Worm (Caenorhabditis elegans) whole organism, late embryonic: ENCODE results near the gene gcc-1.
A peak's percentile ranks its signal among the peaks of the same experiment; 100 is the strongest.

Source experiments
- C08G9.2 ChIP-seq: sonication (generic microtip); optimal IDR thresholded peaks from 2 replicates; lab custom pipeline; 2016; ENCODE audit warnings: mild to moderate bottlenecking, missing genetic modification characterization, moderate library complexity, missing compliant biosample characterization
- K02D7.2 ChIP-seq: sonication (generic microtip); optimal IDR thresholded peaks from 2 replicates; lab custom pipeline; 2017; ENCODE audit warnings: mild to moderate bottlenecking, missing genetic modification characterization, missing compliant biosample characterization
- T23F11.4 ChIP-seq: fragments of 200-800 bp; sonication (Bioruptor generic); optimal IDR thresholded peaks from 2 replicates; lab custom pipeline; 2018; ENCODE audit warnings: mild to moderate bottlenecking, missing genetic modification characterization, missing compliant biosample characterization
- Y22D7AL.16 ChIP-seq: sonication (generic microtip); optimal IDR thresholded peaks from 2 replicates; lab custom pipeline; 2016; ENCODE audit warnings: missing genetic modification characterization, missing compliant biosample characterization
- ahr-1 ChIP-seq: sonication (generic microtip); optimal IDR thresholded peaks from 2 replicates; lab custom pipeline; 2016; ENCODE audit warnings: missing genetic modification characterization, missing compliant biosample characterization
- ama-1 ChIP-seq: fragments of 150-350 bp; optimal IDR thresholded peaks from 2 replicates; lab custom pipeline; 2014
- ceh-18 ChIP-seq: sonication (generic microtip); optimal IDR thresholded peaks from 2 replicates; lab custom pipeline; 2016; ENCODE audit warnings: missing genetic modification characterization, missing compliant biosample characterization
- ceh-19 ChIP-seq: fragments of 200-800 bp; sonication (Bioruptor generic); optimal IDR thresholded peaks from 2 replicates; lab custom pipeline; 2018; ENCODE audit warnings: mild to moderate bottlenecking, missing genetic modification characterization, missing compliant biosample characterization
- ceh-2 ChIP-seq: sonication (generic microtip); optimal IDR thresholded peaks from 2 replicates; lab custom pipeline; 2016; ENCODE audit warnings: missing genotype, missing genetic modification characterization, missing compliant biosample characterization
- ceh-22 ChIP-seq: sonication (generic microtip); optimal IDR thresholded peaks from 2 replicates; lab custom pipeline; 2017; ENCODE audit warnings: missing biosample characterization, missing genetic modification characterization
- ceh-45 ChIP-seq: fragments of 200-800 bp; sonication (Bioruptor generic); IDR thresholded peaks from 2 replicates; pipeline ENCODE4 v1.3.6; 2022; ENCODE audit warnings: missing genetic modification reagents, missing genetic modification characterization, missing compliant biosample characterization
- ceh-6 ChIP-seq: fragments of 200-800 bp; sonication (Bioruptor generic); optimal IDR thresholded peaks from 2 replicates; lab custom pipeline; 2018; ENCODE audit warnings: mild to moderate bottlenecking, missing genetic modification characterization, missing compliant biosample characterization
- ceh-9 ChIP-seq: sonication (generic microtip); optimal IDR thresholded peaks from 2 replicates; lab custom pipeline; 2016; ENCODE audit warnings: mild to moderate bottlenecking, missing genetic modification characterization, inconsistent platforms, missing compliant biosample characterization
- che-1 ChIP-seq: sonication (generic microtip); optimal IDR thresholded peaks from 2 replicates; lab custom pipeline; 2016; ENCODE audit warnings: mild to moderate bottlenecking, missing genetic modification characterization, missing compliant biosample characterization
- dmd-4 ChIP-seq: sonication (generic microtip); optimal IDR thresholded peaks from 2 replicates; lab custom pipeline; 2016; ENCODE audit warnings: borderline replicate concordance, missing genetic modification characterization, missing compliant biosample characterization
- elt-2 ChIP-seq: sonication (generic microtip); optimal IDR thresholded peaks from 2 replicates; lab custom pipeline; 2016; ENCODE audit warnings: missing genetic modification reagents, missing genetic modification characterization, missing compliant biosample characterization
- fkh-6 ChIP-seq: sonication (generic microtip); optimal IDR thresholded peaks from 2 replicates; lab custom pipeline; 2016; ENCODE audit warnings: missing genetic modification characterization, missing compliant biosample characterization
- gmeb-2 ChIP-seq: sonication (generic microtip); optimal IDR thresholded peaks from 2 replicates; lab custom pipeline; 2016; ENCODE audit warnings: missing genetic modification characterization, inconsistent platforms, missing compliant biosample characterization
- hlh-30 ChIP-seq: sonication (generic microtip); optimal IDR thresholded peaks from 2 replicates; lab custom pipeline; 2017; ENCODE audit warnings: antibody characterized with exemption, missing genetic modification characterization, missing compliant biosample characterization; ENCODE audit not compliant: insufficient read depth
- hlh-6 ChIP-seq: sonication (generic microtip); optimal IDR thresholded peaks from 2 replicates; lab custom pipeline; 2016; ENCODE audit warnings: missing genotype, missing genetic modification characterization, missing compliant biosample characterization
- lin-11 ChIP-seq: fragments of 200-800 bp; sonication (Bioruptor generic); optimal IDR thresholded peaks from 2 replicates; lab custom pipeline; 2018; ENCODE audit warnings: mild to moderate bottlenecking, missing genetic modification characterization, missing compliant biosample characterization
- nfya-1 ChIP-seq: sonication (generic microtip); optimal IDR thresholded peaks from 2 replicates; lab custom pipeline; 2017; ENCODE audit warnings: missing genetic modification characterization, mild to moderate bottlenecking, missing compliant biosample characterization, antibody characterized with exemption, moderate library complexity
- nhr-11 ChIP-seq: fragments of 150-350 bp; optimal IDR thresholded peaks from 2 replicates; lab custom pipeline; 2014; ENCODE audit warnings: missing biosample characterization, missing genetic modification characterization
- npax-4 ChIP-seq: sonication (generic microtip); optimal IDR thresholded peaks from 2 replicates; lab custom pipeline; 2016; ENCODE audit warnings: missing genetic modification characterization, missing compliant biosample characterization
- odd-2 ChIP-seq: sonication (generic microtip); optimal IDR thresholded peaks from 2 replicates; lab custom pipeline; 2017; ENCODE audit warnings: antibody characterized with exemption, mild to moderate bottlenecking, missing genetic modification characterization, missing compliant biosample characterization
- pag-3 ChIP-seq: sonication (generic microtip); optimal IDR thresholded peaks from 2 replicates; lab custom pipeline; 2016; ENCODE audit warnings: missing compliant biosample characterization, missing genetic modification characterization, borderline replicate concordance
- pat-9 ChIP-seq: fragments of 200-800 bp; sonication (Bioruptor generic); optimal IDR thresholded peaks from 2 replicates; lab custom pipeline; 2018; ENCODE audit warnings: mild to moderate bottlenecking, missing genetic modification characterization, moderate library complexity, missing compliant biosample characterization
- pax-1 ChIP-seq: fragments of 150-350 bp; optimal IDR thresholded peaks from 2 replicates; lab custom pipeline; 2014; ENCODE audit warnings: missing biosample characterization, missing genetic modification characterization
- pha-4 ChIP-seq: fragments of 150-350 bp; optimal IDR thresholded peaks from 2 replicates; lab custom pipeline; 2018; ENCODE audit warnings: missing biosample characterization, missing genetic modification reagents, missing genetic modification characterization
- pqm-1 ChIP-seq: sonication (generic microtip); optimal IDR thresholded peaks from 2 replicates; lab custom pipeline; 2016; ENCODE audit warnings: missing genetic modification characterization, missing compliant biosample characterization
- pros-1 ChIP-seq: fragments of 150-350 bp; optimal IDR thresholded peaks from 2 replicates; lab custom pipeline; 2014; ENCODE audit warnings: missing biosample characterization, missing genetic modification reagents, missing genetic modification characterization
- rnt-1 ChIP-seq: sonication (generic microtip); optimal IDR thresholded peaks from 2 replicates; lab custom pipeline; 2016; ENCODE audit warnings: missing genetic modification characterization, missing compliant biosample characterization
- tbx-2 ChIP-seq: sonication (generic microtip); optimal IDR thresholded peaks from 2 replicates; lab custom pipeline; 2016; ENCODE audit warnings: missing genetic modification characterization, missing compliant biosample characterization
- ttx-3 ChIP-seq: sonication (generic microtip); optimal IDR thresholded peaks from 2 replicates; lab custom pipeline; 2016; ENCODE audit warnings: missing genetic modification reagents, missing genetic modification characterization, missing compliant biosample characterization
- unc-42 ChIP-seq: sonication (generic microtip); optimal IDR thresholded peaks from 2 replicates; lab custom pipeline; 2016; ENCODE audit warnings: missing genotype, missing genetic modification characterization, missing compliant biosample characterization

Gene gcc-1

ce11 chrX:3127626-3128142 lies 32.1 kb upstream of the gcc-1 start (continued):
- TF ChIP-seq ceh-22 (tag; lab: Kevin White, UChicago), result peak; percentile 90
- TF ChIP-seq che-1, result peak; percentile 55
- no peak for TF ChIP-seq nhr-11 (tag; lab: Kevin White, UChicago)
- TF ChIP-seq pat-9, result peak; percentile 62
- TF ChIP-seq T23F11.4 (GFP tag; lab: Kevin White, UChicago), result peak; percentile 72
- TF ChIP-seq pros-1 (tag; lab: Kevin White, UChicago), result peak; percentile 93
- TF ChIP-seq fkh-6 (tag; lab: Kevin White, UChicago), result peak; percentile 56
- peak; percentile 97 for TF ChIP-seq nfya-1
- TF ChIP-seq pax-1 (tag; lab: Kevin White, UChicago), result no peak
- TF ChIP-seq dmd-4 (tag; lab: Kevin White, UChicago), result peak; percentile 77
- TF ChIP-seq ttx-3 (tag; lab: Kevin White, UChicago), result no peak
- peak; percentile 82 for TF ChIP-seq ceh-2 (tag; lab: Kevin White, UChicago)
- no peak for TF ChIP-seq K02D7.2 (tag; lab: Kevin White, UChicago)
- peak; percentile 32 for TF ChIP-seq pag-3
- peak; percentile 88 for TF ChIP-seq rnt-1 (tag; lab: Kevin White, UChicago)
- TF ChIP-seq lin-11 (tag; lab: Kevin White, UChicago), result no peak
- TF ChIP-seq ahr-1 (tag; lab: Kevin White, UChicago), result no peak
- peak; percentile 80 for TF ChIP-seq hlh-6 (tag; lab: Kevin White, UChicago)
- peak; percentile 52 for TF ChIP-seq ceh-6
- TF ChIP-seq ceh-45 (GFP tag; lab: Robert Waterston, UW), result no peak
- peak; percentile 84 for TF ChIP-seq hlh-30 (tag; lab: Kevin White, UChicago)
- peak; percentile 55 for TF ChIP-seq elt-2 (tag; lab: Kevin White, UChicago)
- peak; percentile 51 for TF ChIP-seq pqm-1
- TF ChIP-seq gmeb-2 (tag; lab: Kevin White, UChicago), result peak; percentile 17
- peak; percentile 98 for TF ChIP-seq ceh-18 (tag; lab: Kevin White, UChicago)
- no peak for TF ChIP-seq npax-4
- peak; percentile 84 for TF ChIP-seq ceh-19 (GFP tag; lab: Kevin White, UChicago)
- peak; percentile 94 for TF ChIP-seq unc-42 (tag; lab: Kevin White, UChicago)
- TF ChIP-seq C08G9.2 (tag; lab: Kevin White, UChicago), result peak; percentile 47

ce11 chrX:3135186-3135585 lies 24.6 kb upstream of the gcc-1 start, which contains the start of gene K10B3.1:
TSS of gene K10B3.1 (plus strand) at chrX:3135486.
- TF ChIP-seq tbx-2 (no peak), pag-3 (no peak), ama-1 (lab: Kevin White, UChicago) (no peak), Y22D7AL.16 (tag; lab: Kevin White, UChicago) (no peak), pqm-1 (no peak), lin-11 (tag; lab: Kevin White, UChicago) (no peak), hlh-6 (tag; lab: Kevin White, UChicago) (no peak), ceh-9 (tag; lab: Kevin White, UChicago) (no peak), C08G9.2 (tag; lab: Kevin White, UChicago) (no peak)

ce11 chrX:3139516-3140301 lies 20.0 kb upstream of the gcc-1 start:
- TF ChIP-seq pha-4 (tag; lab: Kevin White, UChicago) (no peak), dmd-4 (tag; lab: Kevin White, UChicago) (no peak), ceh-2 (tag; lab: Kevin White, UChicago) (no peak), nhr-11 (tag; lab: Kevin White, UChicago) (no peak), odd-2 (tag; lab: Kevin White, UChicago) (no peak)
